Worm (Caenorhabditis elegans) whole organism, L2 larva: ENCODE data around the gene R05G9.1.

Experiments
- C34F6.9 ChIP-seq: fragments of 150-350 bp; optimal IDR thresholded peaks from 2 replicates; lab custom pipeline; 2014; ENCODE audit warnings: missing biosample characterization, missing genetic modification characterization
- F13H6.1 ChIP-seq: sonication (generic microtip); optimal IDR thresholded peaks from 2 replicates; lab custom pipeline; 2016; ENCODE audit warnings: missing genetic modification characterization, missing compliant biosample characterization
- Y55F3AM.14 ChIP-seq: fragments of 200-800 bp; sonication (Bioruptor generic); optimal IDR thresholded peaks from 2 replicates; lab custom pipeline; 2018; ENCODE audit warnings: mild to moderate bottlenecking, missing genetic modification characterization, missing compliant biosample characterization
- alr-1 ChIP-seq: fragments of 150-350 bp; optimal IDR thresholded peaks from 2 replicates; lab custom pipeline; 2014; ENCODE audit warnings: missing biosample characterization, missing genetic modification characterization
- aly-2 ChIP-seq: fragments of 150-350 bp; optimal IDR thresholded peaks from 2 replicates; lab custom pipeline; 2014; ENCODE audit warnings: missing biosample characterization, missing genetic modification characterization
- blmp-1 ChIP-seq: sonication (generic microtip); optimal IDR thresholded peaks from 2 replicates; lab custom pipeline; 2017; ENCODE audit warnings: missing genetic modification characterization, mild to moderate bottlenecking, missing compliant biosample characterization, antibody characterized with exemption, moderate library complexity; ENCODE audit not compliant: insufficient read depth
- ceh-16 ChIP-seq: fragments of 150-350 bp; optimal IDR thresholded peaks from 2 replicates; lab custom pipeline; 2014; ENCODE audit warnings: missing biosample characterization, missing genetic modification characterization
- ceh-82 ChIP-seq: fragments of 150-350 bp; optimal IDR thresholded peaks from 2 replicates; lab custom pipeline; 2014; ENCODE audit warnings: missing biosample characterization, missing genetic modification characterization
- crh-2 ChIP-seq: sonication (generic microtip); optimal IDR thresholded peaks from 2 replicates; lab custom pipeline; 2017; ENCODE audit warnings: missing biosample characterization, missing genetic modification characterization
- dmd-4 ChIP-seq: sonication (generic microtip); optimal IDR thresholded peaks from 2 replicates; lab custom pipeline; 2017; ENCODE audit warnings: missing biosample characterization, missing genetic modification characterization
- egl-27 ChIP-seq: sonication (generic microtip); optimal IDR thresholded peaks from 3 replicates; lab custom pipeline; 2017; ENCODE audit warnings: missing biosample characterization, missing genetic modification reagents, missing genetic modification characterization
- elt-1 ChIP-seq: fragments of 150-350 bp; optimal IDR thresholded peaks from 2 replicates; lab custom pipeline; 2014; ENCODE audit warnings: missing biosample characterization, missing genetic modification characterization
- fos-1 ChIP-seq: fragments of 150-350 bp; optimal IDR thresholded peaks from 2 replicates; lab custom pipeline; 2014; ENCODE audit warnings: missing biosample characterization, missing genetic modification characterization
- gmeb-1 ChIP-seq: fragments of 150-350 bp; optimal IDR thresholded peaks from 2 replicates; lab custom pipeline; 2014; ENCODE audit warnings: missing biosample characterization, missing genetic modification characterization
- lin-13 ChIP-seq: fragments of 150-350 bp; optimal IDR thresholded peaks from 2 replicates; lab custom pipeline; 2014; ENCODE audit warnings: missing biosample characterization, missing genetic modification reagents, missing genetic modification characterization
- lin-39 ChIP-seq: fragments of 150-350 bp; optimal IDR thresholded peaks from 2 replicates; lab custom pipeline; 2014; ENCODE audit warnings: missing biosample characterization, missing genetic modification reagents, missing genetic modification characterization
- lsy-2 ChIP-seq, 2 experiments: fragments of 150-350 bp in 1 of 2; sonication (generic microtip) in 1 of 2; optimal IDR thresholded peaks; 2 replicates each; lab custom pipeline; 2014 to 2017; ENCODE audit warnings: missing biosample characterization in 2 of 2, missing genetic modification characterization in 2 of 2
- mab-5 ChIP-seq: fragments of 150-350 bp; optimal IDR thresholded peaks from 2 replicates; lab custom pipeline; 2014; ENCODE audit warnings: missing biosample characterization, missing genetic modification characterization
- mbf-1 ChIP-seq: sonication (generic microtip); optimal IDR thresholded peaks from 2 replicates; lab custom pipeline; 2017; ENCODE audit warnings: missing biosample characterization, missing genetic modification characterization
- mdl-1 ChIP-seq, 2 experiments: fragments of 150-350 bp in 1 of 2; sonication (generic microtip) in 1 of 2; optimal IDR thresholded peaks; 2 replicates each; lab custom pipeline; 2017; ENCODE audit warnings: missing biosample characterization in 2 of 2, missing genetic modification characterization in 2 of 2
- nhr-10 ChIP-seq: sonication (generic microtip); optimal IDR thresholded peaks from 2 replicates; lab custom pipeline; 2017; ENCODE audit warnings: missing biosample characterization, missing genetic modification characterization
- nhr-11 ChIP-seq: fragments of 150-350 bp; optimal IDR thresholded peaks from 2 replicates; lab custom pipeline; 2014; ENCODE audit warnings: missing biosample characterization, missing genetic modification characterization
- nhr-12 ChIP-seq: fragments of 150-350 bp; optimal IDR thresholded peaks from 2 replicates; lab custom pipeline; 2014; ENCODE audit warnings: missing biosample characterization, missing genetic modification characterization
- nhr-129 ChIP-seq: fragments of 150-350 bp; optimal IDR thresholded peaks from 2 replicates; lab custom pipeline; 2014; ENCODE audit warnings: missing biosample characterization, missing genetic modification characterization
- nhr-21 ChIP-seq: fragments of 150-350 bp; optimal IDR thresholded peaks from 2 replicates; lab custom pipeline; 2014; ENCODE audit warnings: missing biosample characterization, missing genetic modification characterization
- nhr-23 ChIP-seq: fragments of 150-350 bp; optimal IDR thresholded peaks from 2 replicates; lab custom pipeline; 2014; ENCODE audit warnings: missing biosample characterization, missing genetic modification reagents, missing genetic modification characterization
- nhr-237 ChIP-seq: fragments of 150-350 bp; optimal IDR thresholded peaks from 2 replicates; lab custom pipeline; 2014; ENCODE audit warnings: missing biosample characterization, missing genetic modification characterization
- nhr-25 ChIP-seq: fragments of 150-350 bp; sonication (generic microtip); optimal IDR thresholded peaks from 3 replicates; lab custom pipeline; 2014; ENCODE audit warnings: missing biosample characterization, missing genetic modification characterization
- nhr-6 ChIP-seq: fragments of 150-350 bp; optimal IDR thresholded peaks from 2 replicates; lab custom pipeline; 2014; ENCODE audit warnings: missing biosample characterization, missing genetic modification characterization
- nhr-77 ChIP-seq: fragments of 150-350 bp; optimal IDR thresholded peaks from 2 replicates; lab custom pipeline; 2014; ENCODE audit warnings: missing biosample characterization, missing genetic modification characterization
- peb-1 ChIP-seq: fragments of 150-350 bp; optimal IDR thresholded peaks from 2 replicates; lab custom pipeline; 2014; ENCODE audit warnings: missing biosample characterization, missing genetic modification characterization
- skn-1 ChIP-seq: sonication (generic microtip); optimal IDR thresholded peaks from 2 replicates; lab custom pipeline; 2017; ENCODE audit warnings: missing biosample characterization, missing genetic modification characterization
- sma-3 ChIP-seq: sonication (generic microtip); optimal IDR thresholded peaks from 2 replicates; lab custom pipeline; 2016; ENCODE audit warnings: missing genetic modification reagents, missing genetic modification characterization, missing compliant biosample characterization
- sma-9 ChIP-seq, 2 experiments: fragments of 150-350 bp in 1 of 2; sonication (generic microtip) in 1 of 2; optimal IDR thresholded peaks; 2 replicates each; lab custom pipeline; 2014 to 2016; ENCODE audit warnings: missing genetic modification characterization in 2 of 2, mild to moderate bottlenecking in 1 of 2, missing biosample characterization in 1 of 2, missing compliant biosample characterization in 1 of 2, missing genetic modification reagents in 1 of 2, moderate library complexity in 1 of 2
- snpc-4 ChIP-seq: fragments of 150-350 bp; optimal IDR thresholded peaks from 2 replicates; lab custom pipeline; 2014; ENCODE audit warnings: missing biosample characterization, missing genetic modification characterization
- unc-55 ChIP-seq: fragments of 150-350 bp; sonication (generic microtip); optimal IDR thresholded peaks from 3 replicates; lab custom pipeline; 2014; ENCODE audit warnings: missing biosample characterization, missing genetic modification reagents, missing genetic modification characterization
- zag-1 ChIP-seq: fragments of 150-350 bp; optimal IDR thresholded peaks from 2 replicates; lab custom pipeline; 2014; ENCODE audit warnings: missing biosample characterization, missing genetic modification characterization
- ztf-1 ChIP-seq: fragments of 200-800 bp; sonication (Bioruptor generic); conservative IDR thresholded peaks from 2 replicates; pipeline ENCODE4 v1.3.6; 2022; ENCODE audit warnings: missing genetic modification characterization, missing compliant biosample characterization
- ztf-11 ChIP-seq: sonication (generic microtip); optimal IDR thresholded peaks from 2 replicates; lab custom pipeline; 2017; ENCODE audit warnings: missing biosample characterization, missing genetic modification characterization

Gene R05G9.1

DNA sequence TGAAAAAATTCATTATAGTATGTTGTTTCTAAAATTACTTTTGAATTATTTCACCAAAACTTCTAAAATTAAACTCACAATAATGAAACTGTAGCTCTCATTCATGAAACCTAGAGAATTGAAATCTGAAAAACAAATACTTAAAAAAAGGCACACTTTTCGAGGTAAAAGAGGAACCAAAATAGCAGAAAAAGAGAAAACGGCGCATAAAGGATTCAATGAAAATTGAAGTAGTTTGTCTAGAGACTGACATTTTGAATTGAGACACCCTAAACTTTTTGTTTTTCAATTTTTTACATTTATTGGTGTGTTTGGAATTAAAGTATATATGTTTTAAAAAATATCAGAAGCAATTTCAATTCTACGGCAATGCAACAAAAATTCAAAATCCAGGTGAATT is 32.0 kb upstream of the R05G9.1 start, which contains the start of gene dgk-5:
dgk-5 (minus strand) TSS at position 101 of the 400 bp plus-strand sequence.
- no peak for TF ChIP-seq gmeb-1 (tag; lab: Kevin White, UChicago)
- TF ChIP-seq elt-1 (tag; lab: Kevin White, UChicago), result no peak
- TF ChIP-seq lin-13 (GFP tag; lab: Kevin White, UChicago), result no peak
- TF ChIP-seq fos-1, result no peak
- TF ChIP-seq nhr-21 (tag; lab: Kevin White, UChicago), result no peak
- TF ChIP-seq nhr-77 (tag; lab: Kevin White, UChicago), result no peak
- no peak for TF ChIP-seq nhr-10
- TF ChIP-seq peb-1 (tag; lab: Kevin White, UChicago), result no peak
- TF ChIP-seq ztf-11, result no peak
- no peak for TF ChIP-seq nhr-6 (tag; lab: Kevin White, UChicago)
- TF ChIP-seq Y55F3AM.14 (GFP tag; lab: Kevin White, UChicago), result no peak
- TF ChIP-seq snpc-4 (tag; lab: Kevin White, UChicago), result no peak
- no peak for TF ChIP-seq aly-2 (tag; lab: Kevin White, UChicago)
- TF ChIP-seq blmp-1 (tag; lab: Kevin White, UChicago), result no peak
- no peak for TF ChIP-seq zag-1 (tag; lab: Kevin White, UChicago)
- TF ChIP-seq ztf-1, result no peak

DNA sequence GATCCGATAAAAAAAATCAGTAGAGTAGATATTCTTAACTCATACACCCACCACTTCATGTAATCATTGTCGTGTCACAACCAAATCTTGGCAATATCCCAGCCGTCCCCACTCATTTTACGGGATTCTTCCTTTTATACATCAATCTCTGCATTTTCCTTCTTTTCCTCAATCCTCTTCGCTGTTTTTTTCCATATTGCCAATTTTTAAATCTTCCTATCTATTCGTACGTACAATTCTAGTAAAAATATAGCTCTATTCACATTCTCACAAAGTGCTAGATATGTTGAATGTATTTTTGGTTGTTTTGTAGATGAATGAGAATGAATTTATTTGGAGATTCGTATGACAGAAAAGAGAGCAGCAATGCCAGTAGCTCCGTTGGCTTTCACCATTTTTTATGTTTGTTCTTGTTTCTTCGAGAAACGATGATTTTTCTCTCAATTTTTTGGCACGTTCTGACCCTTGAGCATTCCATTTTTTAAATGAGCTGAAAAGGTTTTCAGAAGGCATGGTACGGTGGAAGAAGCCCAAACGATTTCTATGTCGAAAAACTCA is 27.7 kb upstream of the R05G9.1 start, which contains the start of gene T28D9.16:
T28D9.16 (plus strand) TSS at position 508 of the 558 bp plus-strand sequence.
- no peak for TF ChIP-seq mdl-1 (tag; optimal IDR thresholded peaks at IDR 0.05; lab: Kevin White, UChicago)
- no peak for TF ChIP-seq mab-5 (tag; lab: Kevin White, UChicago)
- no peak for TF ChIP-seq unc-55 (GFP tag; lab: Kevin White, UChicago)
- no peak for TF ChIP-seq nhr-25
- TF ChIP-seq ceh-16, result no peak
- no peak for TF ChIP-seq nhr-12
- no peak for TF ChIP-seq sma-9 (GFP tag; optimal IDR thresholded peaks at IDR 0.05; lab: Kevin White, UChicago)
- TF ChIP-seq sma-9 (tag; optimal IDR thresholded peaks at IDR 0.05; lab: Kevin White, UChicago), result no peak
- TF ChIP-seq nhr-129 (tag; lab: Kevin White, UChicago), result no peak
- TF ChIP-seq skn-1 (tag; lab: Kevin White, UChicago), result no peak
- no peak for TF ChIP-seq crh-2 (tag; lab: Kevin White, UChicago)
- TF ChIP-seq egl-27 (tag; lab: Kevin White, UChicago), result no peak
- TF ChIP-seq nhr-10, result no peak
- TF ChIP-seq nhr-11, result no peak
- TF ChIP-seq ztf-1, result no peak
- no peak for TF ChIP-seq mbf-1 (tag; lab: Kevin White, UChicago)
- TF ChIP-seq fos-1, result no peak
- TF ChIP-seq C34F6.9 (tag; lab: Kevin White, UChicago), result no peak
- TF ChIP-seq dmd-4 (tag; lab: Kevin White, UChicago), result no peak
- no peak for TF ChIP-seq blmp-1 (tag; lab: Kevin White, UChicago)

DNA sequence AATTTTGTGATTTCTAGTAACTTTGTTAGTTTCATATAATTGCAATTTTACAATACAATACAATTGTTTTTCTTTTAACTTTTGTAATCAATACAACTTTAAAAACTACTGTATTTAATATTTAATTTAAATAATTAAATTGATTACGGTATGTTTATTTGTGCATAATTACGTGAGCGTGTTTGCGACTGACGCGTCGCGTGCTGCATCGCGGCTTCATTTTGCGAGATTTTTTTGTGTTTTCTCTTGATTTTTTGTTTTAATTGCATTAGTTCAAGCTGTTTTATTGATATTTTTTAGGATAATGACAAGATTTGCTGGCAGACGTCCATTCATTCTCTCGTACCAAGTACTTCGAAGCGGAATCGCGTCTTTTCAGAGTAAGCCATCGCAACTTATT is 26.3 kb upstream of the R05G9.1 start, which contains the start of gene T28D9.4:
T28D9.4 (plus strand) TSS at position 301 of the 400 bp plus-strand sequence.
- no peak for TF ChIP-seq F13H6.1 (tag; lab: Kevin White, UChicago)
- no peak for TF ChIP-seq nhr-77 (tag; lab: Kevin White, UChicago)
- TF ChIP-seq blmp-1 (tag; lab: Kevin White, UChicago), result no peak
- TF ChIP-seq nhr-237 (tag; lab: Kevin White, UChicago), result no peak
- no peak for TF ChIP-seq sma-9 (GFP tag; optimal IDR thresholded peaks at IDR 0.05; lab: Kevin White, UChicago)
- no peak for TF ChIP-seq sma-9 (tag; optimal IDR thresholded peaks at IDR 0.05; lab: Kevin White, UChicago)
- TF ChIP-seq nhr-129 (tag; lab: Kevin White, UChicago), result no peak
- TF ChIP-seq ceh-82, result no peak
- no peak for TF ChIP-seq nhr-25
- TF ChIP-seq lin-39 (tag; lab: Kevin White, UChicago), result no peak
- TF ChIP-seq unc-55 (GFP tag; lab: Kevin White, UChicago), result no peak
- TF ChIP-seq lin-13 (GFP tag; lab: Kevin White, UChicago), result no peak
- no peak for TF ChIP-seq fos-1
- TF ChIP-seq ztf-11, result no peak
- no peak for TF ChIP-seq ztf-1
- TF ChIP-seq, all 48 proteins: peak for 0

DNA sequence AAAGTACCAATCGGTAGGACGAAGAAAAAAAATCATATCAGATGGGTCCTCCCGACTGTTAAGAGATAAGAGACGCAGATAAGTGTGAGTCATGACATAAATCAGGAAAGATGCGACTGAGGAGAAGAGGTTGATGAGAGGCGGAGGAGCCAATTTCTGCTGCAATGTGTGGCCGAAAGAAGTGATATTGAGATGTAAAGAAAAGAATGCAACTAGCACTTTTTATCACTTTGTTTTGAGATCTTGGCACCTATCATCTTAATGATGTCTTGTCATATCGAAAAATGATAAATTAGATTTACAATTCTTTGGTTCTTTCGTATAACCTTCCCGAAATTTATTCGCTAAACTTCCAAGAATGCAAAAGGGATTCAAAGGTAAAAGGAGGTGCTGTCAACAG is 20.9 kb upstream of the R05G9.1 start, which contains the start of gene del-10:
del-10 (minus strand) TSS at position 24 of the 400 bp plus-strand sequence.
- TF ChIP-seq ceh-16, result no peak
- no peak for TF ChIP-seq mab-5 (tag; lab: Kevin White, UChicago)
- TF ChIP-seq snpc-4 (tag; lab: Kevin White, UChicago), result no peak
- no peak for TF ChIP-seq lin-13 (GFP tag; lab: Kevin White, UChicago)
- peak; percentile 0 for TF ChIP-seq F13H6.1 (tag; lab: Kevin White, UChicago)
- TF ChIP-seq nhr-23 (tag; lab: Kevin White, UChicago), result no peak
- TF ChIP-seq lsy-2 (tag; optimal IDR thresholded peaks at IDR 0.05; lab: Kevin White, UChicago), result no peak
- TF ChIP-seq nhr-12, result no peak
- no peak for TF ChIP-seq sma-3 (GFP tag; lab: Kevin White, UChicago)
- peak; percentile 27 for TF ChIP-seq sma-9 (GFP tag; optimal IDR thresholded peaks at IDR 0.05; lab: Kevin White, UChicago)
- TF ChIP-seq sma-9 (tag; optimal IDR thresholded peaks at IDR 0.05; lab: Kevin White, UChicago), result no peak
- no peak for TF ChIP-seq ztf-1
- TF ChIP-seq alr-1, result no peak
